Worm (Caenorhabditis elegans) whole organism, L1 larva: ENCODE results near the gene F34H10.3.

Experiments
- C16A3.4 ChIP-seq: fragments of 150-350 bp; optimal IDR thresholded peaks from 2 replicates; lab custom pipeline; 2014; ENCODE audit warnings: missing biosample characterization, missing genetic modification characterization
- C34B4.2 ChIP-seq: sonication (generic microtip); optimal IDR thresholded peaks from 2 replicates; lab custom pipeline; 2017; ENCODE audit warnings: mild to moderate bottlenecking, missing genetic modification characterization, missing compliant biosample characterization
- aha-1 ChIP-seq: fragments of 150-350 bp; optimal IDR thresholded peaks from 2 replicates; lab custom pipeline; 2014; ENCODE audit warnings: missing biosample characterization, missing genetic modification characterization
- ama-1 ChIP-seq: fragments of 150-350 bp; optimal IDR thresholded peaks from 2 replicates; lab custom pipeline; 2014
- ceh-63 ChIP-seq: fragments of 200-800 bp; sonication (Bioruptor generic); optimal IDR thresholded peaks from 2 replicates; lab custom pipeline; 2018; ENCODE audit warnings: mild to moderate bottlenecking, missing genetic modification characterization, missing compliant biosample characterization
- ceh-82 ChIP-seq, 3 experiments: fragments of 150-350 bp in 1 of 3; sonication (generic microtip) in 2 of 3; optimal IDR thresholded peaks; 2 replicates each; lab custom pipeline; 2014 to 2017; ENCODE audit warnings: missing biosample characterization in 3 of 3, missing genetic modification characterization in 3 of 3
- ceh-90 ChIP-seq: sonication (generic microtip); optimal IDR thresholded peaks from 2 replicates; lab custom pipeline; 2016; ENCODE audit warnings: missing genetic modification characterization, missing compliant biosample characterization
- dpl-1 ChIP-seq, 3 experiments: fragments of 150-350 bp in 2 of 3; sonication (generic microtip) in 1 of 3; optimal IDR thresholded peaks; 2 replicates each; lab custom pipeline; 2014 to 2017; ENCODE audit warnings: missing biosample characterization in 3 of 3, missing genetic modification characterization in 3 of 3, missing genetic modification reagents in 3 of 3
- efl-1 ChIP-seq, 4 experiments: fragments of 150-350 bp; optimal IDR thresholded peaks in 3 of 4; peaks in 1 of 4; 1 replicate in 1 of 4; 2 replicates in 3 of 4; lab custom pipeline; 2014; ENCODE audit warnings: missing biosample characterization in 2 of 4, missing genetic modification characterization in 2 of 4, missing genetic modification reagents in 2 of 4
- efl-3 ChIP-seq: fragments of 200-800 bp; sonication (Bioruptor generic); optimal IDR thresholded peaks from 2 replicates; lab custom pipeline; 2018; ENCODE audit warnings: mild to moderate bottlenecking, missing genetic modification characterization, missing compliant biosample characterization
- elt-2 ChIP-seq: sonication (generic microtip); optimal IDR thresholded peaks from 2 replicates; lab custom pipeline; 2016; ENCODE audit warnings: missing genetic modification characterization, mild to moderate bottlenecking, inconsistent platforms, missing compliant biosample characterization, missing genetic modification reagents
- elt-3 ChIP-seq, 6 experiments: fragments of 150-350 bp in 1 of 6; sonication (generic microtip); optimal IDR thresholded peaks; 2 replicates each; lab custom pipeline; 2017 to 2018; ENCODE audit warnings: missing biosample characterization in 6 of 6, missing genetic modification characterization in 6 of 6, inconsistent platforms in 1 of 6
- ets-5 ChIP-seq: fragments of 200-800 bp; sonication (Bioruptor generic); IDR thresholded peaks from 2 replicates; pipeline ENCODE4 v1.3.6; 2022; ENCODE audit warnings: missing genetic modification characterization, missing compliant biosample characterization
- fos-1 ChIP-seq: fragments of 150-350 bp; optimal IDR thresholded peaks from 2 replicates; lab custom pipeline; 2014; ENCODE audit warnings: missing biosample characterization, missing genetic modification characterization
- hlh-17 ChIP-seq: fragments of 200-800 bp; sonication (Bioruptor generic); optimal IDR thresholded peaks from 2 replicates; lab custom pipeline; 2018; ENCODE audit warnings: missing genetic modification characterization, mild to moderate bottlenecking, missing compliant biosample characterization, moderate library complexity, borderline replicate concordance
- isw-1 ChIP-seq: fragments of 200-800 bp; sonication (Bioruptor generic); IDR thresholded peaks from 2 replicates; pipeline ENCODE4 v1.3.6; 2022; ENCODE audit warnings: missing genetic modification characterization, missing compliant biosample characterization
- jun-1 ChIP-seq: fragments of 150-350 bp; optimal IDR thresholded peaks from 2 replicates; lab custom pipeline; 2014; ENCODE audit warnings: missing biosample characterization, missing genetic modification reagents, missing genetic modification characterization
- lin-35 ChIP-seq, 2 experiments: fragments of 150-350 bp; optimal IDR thresholded peaks; 2 replicates each; lab custom pipeline; 2014; ENCODE audit warnings: missing biosample characterization in 2 of 2, missing genetic modification characterization in 2 of 2, missing genetic modification reagents in 2 of 2
- mdl-1 ChIP-seq, 2 experiments: fragments of 150-350 bp; optimal IDR thresholded peaks; 2 replicates each; lab custom pipeline; 2014 to 2017; ENCODE audit warnings: missing biosample characterization in 2 of 2, missing genetic modification characterization in 2 of 2, inconsistent platforms in 1 of 2
- nhr-11 ChIP-seq: fragments of 150-350 bp; optimal IDR thresholded peaks from 2 replicates; lab custom pipeline; 2014; ENCODE audit warnings: missing biosample characterization, missing genetic modification characterization
- nhr-19 ChIP-seq: fragments of 200-800 bp; sonication (Bioruptor generic); conservative IDR thresholded peaks from 2 replicates; pipeline ENCODE4 v1.3.6; 2022; ENCODE audit warnings: missing genetic modification characterization, missing compliant biosample characterization
- nhr-20 ChIP-seq: sonication (generic microtip); optimal IDR thresholded peaks from 2 replicates; lab custom pipeline; 2016; ENCODE audit warnings: mild to moderate bottlenecking, missing genetic modification characterization, missing compliant biosample characterization
- nhr-28 ChIP-seq: fragments of 150-350 bp; optimal IDR thresholded peaks from 2 replicates; lab custom pipeline; 2014; ENCODE audit warnings: missing biosample characterization, missing genetic modification characterization
- nhr-71 ChIP-seq: sonication (generic microtip); optimal IDR thresholded peaks from 2 replicates; lab custom pipeline; 2016; ENCODE audit warnings: mild to moderate bottlenecking, missing genetic modification characterization, moderate library complexity, missing compliant biosample characterization
- nhr-76 ChIP-seq: sonication (generic microtip); optimal IDR thresholded peaks from 2 replicates; lab custom pipeline; 2017; ENCODE audit warnings: missing biosample characterization, missing genetic modification characterization
- nhr-84 ChIP-seq: sonication (generic microtip); optimal IDR thresholded peaks from 2 replicates; lab custom pipeline; 2017; ENCODE audit warnings: missing biosample characterization, missing genetic modification characterization
- pqm-1 ChIP-seq: sonication (generic microtip); optimal IDR thresholded peaks from 3 replicates; lab custom pipeline; 2017; ENCODE audit warnings: missing biosample characterization, missing genetic modification characterization
- rnt-1 ChIP-seq: sonication (generic microtip); optimal IDR thresholded peaks from 2 replicates; lab custom pipeline; 2016; ENCODE audit warnings: mild to moderate bottlenecking, missing genetic modification characterization, moderate library complexity, missing compliant biosample characterization
- sox-4 ChIP-seq: sonication (generic microtip); optimal IDR thresholded peaks from 2 replicates; lab custom pipeline; 2016; ENCODE audit warnings: missing genetic modification characterization, missing compliant biosample characterization
- sptf-1 ChIP-seq: fragments of 150-350 bp; optimal IDR thresholded peaks from 2 replicates; lab custom pipeline; 2014; ENCODE audit warnings: missing biosample characterization, missing genetic modification characterization
- sup-37 ChIP-seq: fragments of 200-800 bp; sonication (Bioruptor generic); optimal IDR thresholded peaks from 2 replicates; lab custom pipeline; 2018; ENCODE audit warnings: mild to moderate bottlenecking, missing genetic modification characterization, missing compliant biosample characterization
- swsn-7 ChIP-seq: sonication (generic microtip); optimal IDR thresholded peaks from 2 replicates; lab custom pipeline; 2016; ENCODE audit warnings: missing genetic modification characterization, missing compliant biosample characterization
- unc-86 ChIP-seq: sonication (generic microtip); optimal IDR thresholded peaks from 2 replicates; lab custom pipeline; 2016; ENCODE audit warnings: missing genetic modification characterization, missing compliant biosample characterization
- vab-15 ChIP-seq: sonication (generic microtip); optimal IDR thresholded peaks from 2 replicates; lab custom pipeline; 2017; ENCODE audit warnings: missing genotype, mild to moderate bottlenecking, missing genetic modification characterization, missing compliant biosample characterization
- zag-1 ChIP-seq: fragments of 150-350 bp; optimal IDR thresholded peaks from 2 replicates; lab custom pipeline; 2014; ENCODE audit warnings: missing biosample characterization, missing genetic modification characterization
- zip-4 ChIP-seq: fragments of 200-800 bp; sonication (Bioruptor generic); optimal IDR thresholded peaks from 2 replicates; lab custom pipeline; 2018; ENCODE audit warnings: mild to moderate bottlenecking, missing genetic modification characterization, moderate library complexity, missing compliant biosample characterization
- ztf-11 ChIP-seq, 2 experiments: sonication (generic microtip); optimal IDR thresholded peaks; 2 replicates each; lab custom pipeline; 2016 to 2017; ENCODE audit warnings: missing genetic modification characterization in 2 of 2, missing biosample characterization in 1 of 2, missing compliant biosample characterization in 1 of 2

The F34H10.3 gene

DNA sequence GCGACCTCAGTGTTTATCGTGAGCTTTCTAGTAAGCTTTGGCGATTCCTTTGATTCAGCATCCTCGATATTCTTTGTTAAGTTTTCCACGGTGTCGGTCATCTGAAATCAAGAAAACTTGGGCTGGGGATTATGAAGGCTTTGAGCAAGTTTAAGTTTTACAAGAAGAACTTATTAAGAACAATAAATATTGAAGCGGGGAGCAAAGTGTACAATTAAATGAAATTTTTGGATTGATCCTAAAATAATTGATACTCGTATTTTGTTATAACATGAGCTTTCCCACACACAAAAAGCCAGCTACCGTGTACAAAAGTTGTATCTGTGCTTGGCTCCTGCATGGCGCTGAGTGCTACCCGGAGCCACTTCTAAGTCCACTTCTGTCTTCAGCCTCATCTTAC, at the start of gene F34H10.3:
F34H10.3 (minus strand) TSS at position 101 of the 400 bp plus-strand sequence.
- no peak for TF ChIP-seq sup-37 (GFP tag; lab: Kevin White, UChicago)
- TF ChIP-seq ztf-11 (tag; optimal IDR thresholded peaks at IDR 0.05; lab: Kevin White, UChicago), result no peak
- TF ChIP-seq nhr-28, result no peak
- TF ChIP-seq ceh-63 (GFP tag; lab: Kevin White, UChicago), result no peak
- TF ChIP-seq zag-1 (tag; lab: Kevin White, UChicago), result no peak
- TF ChIP-seq elt-2 (tag; lab: Kevin White, UChicago), result no peak
- TF ChIP-seq isw-1 (GFP tag; lab: Robert Waterston, UW), result no peak
- TF ChIP-seq nhr-19 (GFP tag; lab: Robert Waterston, UW), result no peak
- no peak for TF ChIP-seq sptf-1 (tag; lab: Kevin White, UChicago)
- TF ChIP-seq ets-5, result no peak
- no peak for TF ChIP-seq jun-1 (tag; lab: Kevin White, UChicago)
- no peak for TF ChIP-seq aha-1 (tag; lab: Kevin White, UChicago)
- no peak for TF ChIP-seq efl-3
- no peak for TF ChIP-seq ceh-90
- TF ChIP-seq nhr-84 (tag; lab: Kevin White, UChicago), result no peak
- TF ChIP-seq nhr-76 (tag; lab: Kevin White, UChicago), result no peak
- TF ChIP-seq sox-4 (tag; lab: Kevin White, UChicago), result no peak
- no peak for TF ChIP-seq nhr-20 (tag; lab: Kevin White, UChicago)
- no peak for TF ChIP-seq C34B4.2 (tag; lab: Kevin White, UChicago)
- TF ChIP-seq fos-1 (tag; lab: Kevin White, UChicago), result no peak

ce11 chrX:9680119-9680682, 45.4 kb upstream of the F34H10.3 start, which contains the start of gene ifp-1:
Gene ifp-1, minus strand, starts transcription at chrX:9680169.
- TF ChIP-seq elt-2 (tag; lab: Kevin White, UChicago) (peak; percentile 92), zip-4 (GFP tag; lab: Kevin White, UChicago) (no peak), unc-86 (tag; lab: Kevin White, UChicago) (no peak), sptf-1 (tag; lab: Kevin White, UChicago) (no peak), lin-35 (GFP tag; optimal IDR thresholded peaks at IDR 0.05; lab: Kevin White, UChicago) (peak in 1 of 2 experiments; percentile 24), dpl-1 (GFP tag; optimal IDR thresholded peaks at IDR 0.05; lab: Kevin White, UChicago) (no peak), nhr-11 (tag; lab: Kevin White, UChicago) (no peak), nhr-20 (tag; lab: Kevin White, UChicago) (peak; percentile 11), elt-3 (tag; optimal IDR thresholded peaks at IDR 0.05; lab: Kevin White, UChicago) (no peak)

DNA sequence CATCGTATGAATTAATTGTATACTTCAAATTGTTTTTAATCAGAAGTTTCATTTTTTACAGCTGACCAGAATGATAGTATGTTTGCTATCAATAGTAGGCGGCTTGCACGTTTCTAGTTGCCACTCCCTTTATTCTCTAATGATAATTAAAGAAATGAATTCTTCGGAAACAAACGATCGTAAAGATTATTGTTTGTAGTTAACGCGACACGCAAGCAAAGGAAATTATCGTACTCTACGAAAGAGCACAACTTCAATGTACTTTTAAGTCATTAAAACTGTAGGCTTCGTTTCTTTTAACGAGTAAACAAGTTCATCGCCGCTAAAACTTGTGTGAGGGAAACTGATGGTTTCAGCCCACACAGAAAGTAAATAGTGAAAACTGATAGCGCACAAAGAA, 44.6 kb upstream of the F34H10.3 start:
- TF ChIP-seq lin-35 (GFP tag; optimal IDR thresholded peaks at IDR 0.05; lab: Kevin White, UChicago) (peak in 1 of 2 experiments; percentile 28), hlh-17 (no peak), nhr-71 (tag; lab: Kevin White, UChicago) (peak; percentile 18), ets-5 (no peak), elt-2 (tag; lab: Kevin White, UChicago) (peak; percentile 86), mdl-1 (tag; optimal IDR thresholded peaks at IDR 0.05; lab: Kevin White, UChicago) (peak in 1 of 2 experiments; percentile 4), nhr-20 (tag; lab: Kevin White, UChicago) (peak; percentile 36), efl-1 (optimal IDR thresholded peaks at IDR 0.05; lab: Kevin White, UChicago) (no peak), efl-1 (GFP tag; optimal IDR thresholded peaks at IDR 0.05 in 1 of 2; lab: Kevin White, UChicago) (peak in 1 of 2 experiments; percentile 59)

DNA sequence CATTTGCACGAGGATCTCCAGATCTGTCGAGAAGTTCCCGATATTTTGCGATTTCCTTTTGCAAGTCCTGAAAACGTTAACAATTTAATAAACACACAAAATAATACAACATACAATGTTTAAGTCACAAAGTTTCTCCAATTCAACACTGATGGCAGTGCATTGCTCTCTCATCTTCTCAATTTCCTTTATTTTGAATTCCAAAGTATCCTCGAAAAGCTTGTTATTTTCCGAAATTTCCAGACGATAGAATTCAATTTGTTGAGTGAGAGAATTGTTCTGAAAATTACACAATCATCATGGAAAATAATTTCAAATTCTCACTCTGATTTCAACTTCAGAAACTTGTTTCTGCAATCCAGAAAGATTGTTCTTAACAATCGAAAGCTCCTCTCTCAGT, 43.1 kb upstream of the F34H10.3 start:
- TF ChIP-seq C16A3.4 (no peak), ceh-82 (tag; optimal IDR thresholded peaks at IDR 0.05; lab: Kevin White, UChicago) (no peak), pqm-1 (tag; lab: Kevin White, UChicago) (no peak), nhr-76 (tag; lab: Kevin White, UChicago) (no peak), nhr-28 (no peak), aha-1 (tag; lab: Kevin White, UChicago) (no peak), vab-15 (tag; lab: Kevin White, UChicago) (no peak), ama-1 (lab: Kevin White, UChicago) (no peak), rnt-1 (tag; lab: Kevin White, UChicago) (no peak), swsn-7 (tag; lab: Kevin White, UChicago) (no peak), elt-2 (tag; lab: Kevin White, UChicago) (no peak)
